Worm (Caenorhabditis elegans) whole organism, early embryonic: ENCODE data around the gene mtm-9.

Experiments
- B0310.2 ChIP-seq: sonication (generic microtip); optimal IDR thresholded peaks from 2 replicates; lab custom pipeline; 2016; ENCODE audit warnings: mild to moderate bottlenecking, missing genetic modification characterization, missing compliant biosample characterization
- F13C5.2 ChIP-seq: sonication (generic microtip); optimal IDR thresholded peaks from 2 replicates; lab custom pipeline; 2017; ENCODE audit warnings: mild to moderate bottlenecking, missing genetic modification characterization, inconsistent platforms, missing compliant biosample characterization
- aly-1 ChIP-seq: sonication (generic microtip); optimal IDR thresholded peaks from 2 replicates; lab custom pipeline; 2016; ENCODE audit warnings: missing genetic modification characterization, missing compliant biosample characterization
- ama-1 ChIP-seq: fragments of 150-350 bp; optimal IDR thresholded peaks from 2 replicates; lab custom pipeline; 2014
- ceh-13 ChIP-seq: fragments of 200-800 bp; sonication (Bioruptor generic); optimal IDR thresholded peaks from 2 replicates; lab custom pipeline; 2018; ENCODE audit warnings: mild to moderate bottlenecking, missing genetic modification characterization, missing compliant biosample characterization
- ceh-36 ChIP-seq: sonication (generic microtip); optimal IDR thresholded peaks from 2 replicates; lab custom pipeline; 2016; ENCODE audit warnings: missing genetic modification characterization, inconsistent platforms, missing compliant biosample characterization
- ets-7 ChIP-seq: sonication (generic microtip); optimal IDR thresholded peaks from 2 replicates; lab custom pipeline; 2016; ENCODE audit warnings: missing genotype, missing genetic modification characterization, missing compliant biosample characterization
- flt-1 ChIP-seq: fragments of 200-800 bp; sonication (Bioruptor generic); IDR thresholded peaks from 2 replicates; pipeline ENCODE4 v1.3.6; 2022; ENCODE audit warnings: missing genetic modification characterization, missing compliant biosample characterization
- hmbx-1 ChIP-seq: sonication (generic microtip); optimal IDR thresholded peaks from 2 replicates; lab custom pipeline; 2016; ENCODE audit warnings: mild to moderate bottlenecking, missing genetic modification characterization, missing compliant biosample characterization
- hmg-4 ChIP-seq: fragments of 200-800 bp; sonication (Bioruptor generic); optimal IDR thresholded peaks from 2 replicates; lab custom pipeline; 2018; ENCODE audit warnings: mild to moderate bottlenecking, missing genetic modification characterization, missing compliant biosample characterization
- hnd-1 ChIP-seq: sonication (generic microtip); optimal IDR thresholded peaks from 2 replicates; lab custom pipeline; 2016; ENCODE audit warnings: missing genetic modification characterization, missing compliant biosample characterization
- pes-1 ChIP-seq: fragments of 200-800 bp; sonication (Bioruptor generic); IDR thresholded peaks from 2 replicates; pipeline ENCODE4 v1.3.6; 2022; ENCODE audit warnings: missing genetic modification reagents, missing genetic modification characterization, missing compliant biosample characterization
- scrt-1 ChIP-seq: fragments of 200-800 bp; sonication (Bioruptor generic); IDR thresholded peaks from 2 replicates; pipeline ENCODE4 v1.3.6; 2022; ENCODE audit warnings: missing genetic modification characterization, missing compliant biosample characterization
- sea-1 ChIP-seq: fragments of 200-800 bp; sonication (Bioruptor generic); conservative IDR thresholded peaks from 2 replicates; pipeline ENCODE4 v1.3.6; 2022; ENCODE audit warnings: missing genetic modification characterization, missing compliant biosample characterization
- tbx-11 ChIP-seq: fragments of 200-800 bp; sonication (Bioruptor generic); IDR thresholded peaks from 2 replicates; pipeline ENCODE4 v1.3.6; 2022; ENCODE audit warnings: missing genetic modification characterization, missing compliant biosample characterization
- tbx-37 ChIP-seq: fragments of 200-800 bp; sonication (Bioruptor generic); conservative IDR thresholded peaks from 2 replicates; pipeline ENCODE4 v1.3.6; 2022; ENCODE audit warnings: missing genetic modification reagents, missing genetic modification characterization, missing compliant biosample characterization
- tra-4 ChIP-seq: sonication (generic microtip); optimal IDR thresholded peaks from 2 replicates; lab custom pipeline; 2017; ENCODE audit warnings: missing genetic modification characterization, missing compliant biosample characterization

Gene mtm-9

ce11 chrV:3743172-3743626 is at the start of gene mtm-9:
mtm-9 (plus strand) TSS chrV:3743576.
- no peak for TF ChIP-seq tbx-11
- TF ChIP-seq ceh-36 (tag; lab: Kevin White, UChicago), result no peak
- TF ChIP-seq pes-1 (GFP tag; lab: Robert Waterston, UW), result no peak
- no peak for TF ChIP-seq ceh-13 (GFP tag; lab: Kevin White, UChicago)
- TF ChIP-seq hnd-1 (tag; lab: Kevin White, UChicago), result no peak
- no peak for TF ChIP-seq sea-1
- TF ChIP-seq hmbx-1 (tag; lab: Kevin White, UChicago), result no peak
- no peak for TF ChIP-seq ama-1 (lab: Kevin White, UChicago)
- TF ChIP-seq F13C5.2 (tag; lab: Kevin White, UChicago), result no peak
- TF ChIP-seq B0310.2 (tag; lab: Kevin White, UChicago), result no peak
- TF ChIP-seq scrt-1 (GFP tag; lab: Robert Waterston, UW), result no peak

- TF ChIP-seq ceh-13 (GFP tag; lab: Kevin White, UChicago) (no peak), sea-1 (no peak), hmg-4 (no peak), ceh-36 (tag; lab: Kevin White, UChicago) (no peak), hmbx-1 (tag; lab: Kevin White, UChicago) (no peak), aly-1 (tag; lab: Kevin White, UChicago) (no peak), ama-1 (lab: Kevin White, UChicago) (no peak), tbx-11 (no peak), scrt-1 (GFP tag; lab: Robert Waterston, UW) (no peak), flt-1 (no peak), ets-7 (tag; lab: Kevin White, UChicago) (no peak), pes-1 (GFP tag; lab: Robert Waterston, UW) (no peak), tbx-37 (no peak), F13C5.2 (tag; lab: Kevin White, UChicago) (no peak), B0310.2 (tag; lab: Kevin White, UChicago) (no peak), tra-4 (no peak), hnd-1 (tag; lab: Kevin White, UChicago) (no peak)
Observed at ce11 chrV:3693657-3694056, 49.7 kb upstream of the mtm-9 start.

- TF ChIP-seq tbx-11 (no peak), ama-1 (lab: Kevin White, UChicago) (no peak), F13C5.2 (tag; lab: Kevin White, UChicago) (no peak), ceh-13 (GFP tag; lab: Kevin White, UChicago) (no peak), tra-4 (no peak), scrt-1 (GFP tag; lab: Robert Waterston, UW) (no peak), tbx-37 (no peak), pes-1 (GFP tag; lab: Robert Waterston, UW) (no peak), ets-7 (tag; lab: Kevin White, UChicago) (no peak), hmbx-1 (tag; lab: Kevin White, UChicago) (no peak), hmg-4 (no peak), aly-1 (tag; lab: Kevin White, UChicago) (no peak), flt-1 (no peak), B0310.2 (tag; lab: Kevin White, UChicago) (no peak), sea-1 (no peak), ceh-36 (tag; lab: Kevin White, UChicago) (no peak), hnd-1 (tag; lab: Kevin White, UChicago) (no peak)
Observed at ce11 chrV:3695254-3695653, 48.1 kb upstream of the mtm-9 start.

- TF ChIP-seq F13C5.2 (tag; lab: Kevin White, UChicago) (no peak), scrt-1 (GFP tag; lab: Robert Waterston, UW) (no peak), B0310.2 (tag; lab: Kevin White, UChicago) (no peak), ama-1 (lab: Kevin White, UChicago) (no peak), tbx-37 (no peak), aly-1 (tag; lab: Kevin White, UChicago) (no peak), tbx-11 (no peak), flt-1 (no peak), hnd-1 (tag; lab: Kevin White, UChicago) (no peak), hmbx-1 (tag; lab: Kevin White, UChicago) (no peak), ceh-13 (GFP tag; lab: Kevin White, UChicago) (no peak), hmg-4 (no peak), tra-4 (no peak)
Observed at ce11 chrV:3697071-3697470, 46.3 kb upstream of the mtm-9 start.

- TF ChIP-seq ceh-36 (tag; lab: Kevin White, UChicago), result no peak
- TF ChIP-seq ets-7 (tag; lab: Kevin White, UChicago), result no peak
- no peak for TF ChIP-seq B0310.2 (tag; lab: Kevin White, UChicago)
- TF ChIP-seq sea-1, result no peak
- TF ChIP-seq ceh-13 (GFP tag; lab: Kevin White, UChicago), result no peak
- no peak for TF ChIP-seq scrt-1 (GFP tag; lab: Robert Waterston, UW)
- no peak for TF ChIP-seq hnd-1 (tag; lab: Kevin White, UChicago)
Observed at ce11 chrV:3698497-3698896, 44.9 kb upstream of the mtm-9 start.

- no peak for TF ChIP-seq scrt-1 (GFP tag; lab: Robert Waterston, UW)
- no peak for TF ChIP-seq hmbx-1 (tag; lab: Kevin White, UChicago)
- TF ChIP-seq aly-1 (tag; lab: Kevin White, UChicago), result no peak
- TF ChIP-seq hnd-1 (tag; lab: Kevin White, UChicago), result no peak
- no peak for TF ChIP-seq tbx-37
- TF ChIP-seq ets-7 (tag; lab: Kevin White, UChicago), result no peak
- TF ChIP-seq tra-4, result no peak
- TF ChIP-seq sea-1, result no peak
- TF ChIP-seq B0310.2 (tag; lab: Kevin White, UChicago), result no peak
- no peak for TF ChIP-seq tbx-11
Observed at ce11 chrV:3702998-3703397, 40.4 kb upstream of the mtm-9 start.

- TF ChIP-seq F13C5.2 (tag; lab: Kevin White, UChicago) (no peak), hnd-1 (tag; lab: Kevin White, UChicago) (no peak), ceh-36 (tag; lab: Kevin White, UChicago) (no peak), tbx-11 (no peak), B0310.2 (tag; lab: Kevin White, UChicago) (no peak), hmg-4 (no peak), tra-4 (no peak), tbx-37 (no peak), hmbx-1 (tag; lab: Kevin White, UChicago) (no peak), ama-1 (lab: Kevin White, UChicago) (no peak), ceh-13 (GFP tag; lab: Kevin White, UChicago) (no peak), scrt-1 (GFP tag; lab: Robert Waterston, UW) (no peak), flt-1 (no peak), aly-1 (tag; lab: Kevin White, UChicago) (no peak), sea-1 (no peak), pes-1 (GFP tag; lab: Robert Waterston, UW) (no peak), ets-7 (tag; lab: Kevin White, UChicago) (no peak)
Observed at ce11 chrV:3703888-3704287, 39.5 kb upstream of the mtm-9 start.
